Worm (Caenorhabditis elegans) whole organism, L3 larva: ENCODE results near the gene cnc-5.

Experiments
- ama-1 ChIP-seq: fragments of 150-350 bp; optimal IDR thresholded peaks from 2 replicates; lab custom pipeline; 2018
- elt-2 ChIP-seq: sonication (generic microtip); optimal IDR thresholded peaks from 2 replicates; lab custom pipeline; 2016; ENCODE audit warnings: missing genetic modification reagents, mild to moderate bottlenecking, missing genetic modification characterization, missing compliant biosample characterization
- eor-1 ChIP-seq, 2 experiments: fragments of 150-350 bp; optimal IDR thresholded peaks; 2 replicates each; lab custom pipeline; 2014 to 2018; ENCODE audit warnings: missing biosample characterization in 2 of 2, missing genetic modification characterization in 2 of 2
- mdl-1 ChIP-seq: fragments of 150-350 bp; optimal IDR thresholded peaks from 2 replicates; lab custom pipeline; 2014; ENCODE audit warnings: missing biosample characterization, missing genetic modification characterization
- nhr-11 ChIP-seq: fragments of 150-350 bp; optimal IDR thresholded peaks from 2 replicates; lab custom pipeline; 2014; ENCODE audit warnings: missing biosample characterization, missing genetic modification characterization
- nhr-25 ChIP-seq: sonication (generic microtip); optimal IDR thresholded peaks from 2 replicates; lab custom pipeline; 2017; ENCODE audit warnings: missing biosample characterization, missing genetic modification characterization
- pha-4 ChIP-seq: fragments of 150-350 bp; optimal IDR thresholded peaks from 2 replicates; lab custom pipeline; 2014; ENCODE audit warnings: missing biosample characterization, missing genetic modification reagents, missing genetic modification characterization
- ztf-4 ChIP-seq: fragments of 150-350 bp; optimal IDR thresholded peaks from 2 replicates; lab custom pipeline; 2014; ENCODE audit warnings: missing biosample characterization, missing genetic modification characterization

DNA sequence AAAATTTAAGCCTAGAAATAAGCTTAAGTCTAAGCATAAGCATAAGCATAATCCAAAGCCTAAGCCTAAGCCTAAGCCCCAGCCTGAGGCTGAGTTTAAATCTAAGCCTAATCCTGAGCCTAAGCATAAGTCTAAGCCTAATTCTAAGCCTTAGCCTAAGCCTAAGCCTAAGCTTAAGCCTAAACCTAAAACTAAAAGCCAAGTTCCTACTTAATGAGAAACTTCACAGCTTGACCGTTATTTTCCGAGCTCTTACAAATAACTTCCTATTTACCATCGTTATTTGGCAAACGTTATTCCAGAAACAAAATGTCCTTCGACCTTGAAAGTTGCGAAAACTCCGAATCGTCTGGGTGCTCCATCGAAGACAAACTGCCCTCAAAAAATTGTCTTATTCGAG lies 36.6 kb downstream of the cnc-5 start, which contains the start of gene C38C3.4:
- no peak for TF ChIP-seq nhr-11 (tag; lab: Kevin White, UChicago)
- TF ChIP-seq pha-4 (tag; lab: Kevin White, UChicago) = no peak
- no peak for TF ChIP-seq mdl-1 (tag; lab: Kevin White, UChicago)
- TF ChIP-seq ama-1 = no peak
- no peak for TF ChIP-seq elt-2 (tag; lab: Kevin White, UChicago)
- TF ChIP-seq nhr-25 (tag; lab: Kevin White, UChicago) = no peak
- TF ChIP-seq ztf-4 (tag; lab: Kevin White, UChicago) = no peak
- no peak for TF ChIP-seq eor-1 (tag; optimal IDR thresholded peaks at IDR 0.05; lab: Kevin White, UChicago)
